Worm (Caenorhabditis elegans) whole organism, L4/young adult: ENCODE measurements around the gene C31H2.14.

ENCODE experiments used
- W03F9.2 ChIP-seq: fragments of 150-350 bp; optimal IDR thresholded peaks from 2 replicates; lab custom pipeline; 2014; ENCODE audit warnings: missing biosample characterization, missing genetic modification characterization
- dao-5 ChIP-seq: sonication (generic microtip); optimal IDR thresholded peaks from 2 replicates; lab custom pipeline; 2016; ENCODE audit warnings: missing genotype, missing genetic modification characterization, moderate library complexity, missing compliant biosample characterization

- TF ChIP-seq W03F9.2 (tag; lab: Kevin White, UChicago), result no peak
- no peak for TF ChIP-seq dao-5 (tag; lab: Kevin White, UChicago)
Observed at ce11 chrX:5195462-5196160, 47.6 kb downstream of the C31H2.14 start, which contains the start of gene pqn-62.
